Worm (Caenorhabditis elegans): ENCODE measurements around the gene sna-1.

sna-1 gene

DNA sequence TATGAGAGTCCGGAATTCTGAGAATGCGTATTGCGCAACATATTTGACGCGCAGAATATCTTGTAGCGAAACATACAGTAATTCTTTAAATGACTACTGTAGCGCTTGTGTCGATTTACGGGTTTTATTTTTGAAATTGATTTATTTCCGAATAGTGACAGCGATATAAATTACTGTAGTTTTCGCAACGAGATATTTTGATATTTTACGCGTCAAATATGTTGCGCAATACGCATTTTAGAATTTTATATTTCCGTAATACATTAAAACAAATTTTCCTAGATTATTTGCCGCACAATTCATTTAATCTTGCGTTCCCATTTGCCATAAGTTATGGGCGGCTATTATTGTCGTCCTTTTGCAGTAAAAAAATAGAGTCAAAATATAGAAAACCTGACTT is 5.1 kb downstream of the sna-1 start:
- no peak for TF ChIP-seq ceh-8 (GFP tag; optimal IDR thresholded peaks at IDR 0.05)
- TF ChIP-seq blmp-1 (tag; optimal IDR thresholded peaks at IDR 0.05) = no peak
- TF ChIP-seq C34B4.2 (tag; optimal IDR thresholded peaks at IDR 0.05) = no peak
- no peak for TF ChIP-seq zip-4 (GFP tag; optimal IDR thresholded peaks at IDR 0.05)
- no peak for TF ChIP-seq lin-14 (GFP tag; optimal IDR thresholded peaks at IDR 0.05)
- TF ChIP-seq zag-1 (tag; optimal IDR thresholded peaks at IDR 0.05) = no peak
- TF ChIP-seq nhr-76 (tag; optimal IDR thresholded peaks at IDR 0.05) = no peak
- no peak for TF ChIP-seq elt-3 (tag; optimal IDR thresholded peaks at IDR 0.05)
- TF ChIP-seq tbx-2 (tag; optimal IDR thresholded peaks at IDR 0.05) = no peak
- TF ChIP-seq ama-1 (optimal IDR thresholded peaks at IDR 0.05) = no peak
- TF ChIP-seq hlh-4 (tag; optimal IDR thresholded peaks at IDR 0.05) = no peak
- TF ChIP-seq swsn-7 (tag; optimal IDR thresholded peaks at IDR 0.05) = no peak
- TF ChIP-seq elt-2 (tag; optimal IDR thresholded peaks at IDR 0.05) = no peak
- no peak for TF ChIP-seq pag-3 (tag; optimal IDR thresholded peaks at IDR 0.05; ENCODE audit: borderline replicate concordance, insufficient read depth)
- TF ChIP-seq nhr-12 (tag; optimal IDR thresholded peaks at IDR 0.05) = no peak
- no peak for TF ChIP-seq nhr-85 (tag)
- TF ChIP-seq aly-2 (tag; optimal IDR thresholded peaks at IDR 0.05) = no peak
- TF ChIP-seq efl-3 (GFP tag; optimal IDR thresholded peaks at IDR 0.05) = no peak
- no peak for TF ChIP-seq snu-23 (GFP tag; optimal IDR thresholded peaks at IDR 0.05)
- TF ChIP-seq jun-1 (tag; optimal IDR thresholded peaks at IDR 0.05) = no peak

DNA sequence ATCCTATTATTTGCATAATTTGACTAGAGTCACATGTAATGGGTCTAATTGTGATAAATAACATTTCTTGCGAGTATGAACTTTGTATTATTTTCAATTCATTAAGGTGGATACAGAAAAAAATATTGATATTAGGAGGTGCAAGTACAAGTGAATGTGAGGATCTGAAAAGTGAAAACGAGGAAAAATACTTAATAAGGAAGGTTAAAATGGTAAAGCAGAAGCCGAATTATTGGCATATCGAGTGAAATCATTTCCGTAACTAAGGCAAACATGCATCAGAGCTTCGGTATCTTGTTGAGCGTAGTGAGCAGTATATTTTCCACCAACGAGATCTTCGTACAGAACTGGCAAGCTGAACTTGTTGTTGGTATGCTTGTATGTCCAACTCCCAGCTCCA is 6.0 kb downstream of the sna-1 start:
- no peak for TF ChIP-seq nhr-85 (tag)
- TF ChIP-seq ztf-4 (tag; optimal IDR thresholded peaks at IDR 0.05) = no peak
- no peak for TF ChIP-seq jun-1 (tag; optimal IDR thresholded peaks at IDR 0.05)
- TF ChIP-seq alr-1 (tag; optimal IDR thresholded peaks at IDR 0.05; ENCODE audit: borderline replicate concordance) = no peak
- TF ChIP-seq ces-1 (GFP tag; optimal IDR thresholded peaks at IDR 0.05) = no peak
- TF ChIP-seq nhr-76 (tag; optimal IDR thresholded peaks at IDR 0.05) = no peak
- no peak for TF ChIP-seq dpl-1 (GFP tag; optimal IDR thresholded peaks at IDR 0.05)
- no peak for TF ChIP-seq swsn-7 (tag; optimal IDR thresholded peaks at IDR 0.05)
- no peak for TF ChIP-seq mep-1 (tag; optimal IDR thresholded peaks at IDR 0.05)
- TF ChIP-seq hlh-17 (GFP tag; optimal IDR thresholded peaks at IDR 0.05; ENCODE audit: borderline replicate concordance) = no peak

DNA sequence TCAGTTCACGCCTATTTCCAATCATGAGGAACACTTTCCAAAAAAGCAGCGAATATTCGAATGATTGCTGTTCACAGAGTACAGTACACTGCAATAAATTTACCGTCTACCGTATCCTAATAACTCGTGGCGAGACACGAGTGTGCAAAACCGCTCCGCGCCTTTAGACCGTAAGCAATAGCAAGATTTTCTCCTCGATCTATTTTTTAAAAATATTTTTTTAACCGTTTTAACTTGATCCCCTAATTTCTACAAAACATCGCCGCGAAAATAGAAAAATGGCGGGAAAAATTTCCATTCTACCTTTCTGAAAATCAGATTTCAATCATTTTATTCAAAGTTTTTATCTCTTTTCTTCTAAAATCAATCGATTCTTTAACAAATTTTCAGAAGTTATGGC is 7.8 kb downstream of the sna-1 start, which contains the start of gene era-1:
Gene era-1 (plus strand): TSS at position 366 of the 400 bp plus-strand sequence.
- TF ChIP-seq pag-3 (tag; optimal IDR thresholded peaks at IDR 0.05; ENCODE audit: borderline replicate concordance, insufficient read depth) (no peak), nhr-85 (tag) (no peak), zip-4 (GFP tag; optimal IDR thresholded peaks at IDR 0.05) (no peak), elt-3 (tag; optimal IDR thresholded peaks at IDR 0.05) (no peak), mab-9 (GFP tag; IDR thresholded peaks at IDR 0.05) (no peak), hpl-2 (GFP tag; optimal IDR thresholded peaks at IDR 0.05) (no peak), lir-3 (tag; optimal IDR thresholded peaks at IDR 0.05; ENCODE audit: poor library complexity) (no peak), nhr-47 (tag; optimal IDR thresholded peaks at IDR 0.05) (no peak), alr-1 (tag; optimal IDR thresholded peaks at IDR 0.05; ENCODE audit: borderline replicate concordance) (no peak), unc-86 (tag; optimal IDR thresholded peaks at IDR 0.05) (no peak), tlp-1 (tag; optimal IDR thresholded peaks at IDR 0.05) (no peak), sox-4 (tag; optimal IDR thresholded peaks at IDR 0.05) (no peak), ceh-8 (GFP tag; optimal IDR thresholded peaks at IDR 0.05) (no peak), tbx-2 (tag; optimal IDR thresholded peaks at IDR 0.05) (no peak), sptf-1 (tag; optimal IDR thresholded peaks at IDR 0.05) (no peak), lin-39 (tag; optimal IDR thresholded peaks at IDR 0.05) (no peak), unc-30 (tag; optimal IDR thresholded peaks at IDR 0.05) (no peak)

DNA sequence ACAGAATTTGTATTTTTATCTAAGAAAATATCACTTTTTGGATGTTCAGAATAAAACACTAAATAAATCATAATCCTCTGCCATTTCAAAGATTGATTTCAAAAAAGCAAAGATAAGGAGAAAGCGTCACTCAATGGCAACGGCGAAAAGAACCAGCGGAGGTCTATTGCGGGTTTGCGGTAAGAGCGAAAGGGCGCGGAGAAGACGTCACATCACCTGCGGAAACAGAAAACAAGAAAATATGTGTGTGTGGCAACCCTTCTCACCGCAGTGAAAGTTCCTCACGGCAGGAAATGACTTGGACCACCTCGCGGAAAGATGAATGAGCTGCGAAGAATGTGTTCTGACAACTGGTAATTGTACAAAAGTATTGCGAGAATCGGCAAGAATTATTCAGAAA is 10.6 kb downstream of the sna-1 start:
- TF ChIP-seq blmp-1 (tag; optimal IDR thresholded peaks at IDR 0.05) = peak; percentile 91
- no peak for TF ChIP-seq sptf-1 (tag; optimal IDR thresholded peaks at IDR 0.05)
